Fruit fly (Drosophila melanogaster): ENCODE measurements around the gene CG9213.

dm6 chrX:15530369-15530768, 44.0 kb downstream of the CG9213 start:
- no peak for TF ChIP-seq h (optimal IDR thresholded peaks at IDR 0.05)
- TF ChIP-seq psq (optimal IDR thresholded peaks at IDR 0.05): no peak
- TF ChIP-seq ttk (optimal IDR thresholded peaks at IDR 0.05): no peak
